Fruit fly (Drosophila melanogaster) whole organism, embryonic: ENCODE results near the gene CG15403.

ENCODE experiments used
- Atf3 ChIP-seq: fragments of 200-800 bp; sonication (Bioruptor generic); optimal IDR thresholded peaks from 3 replicates; lab custom pipeline; 2016; ENCODE audit warnings: missing biosample characterization, missing genetic modification characterization
- BtbVII ChIP-seq: fragments of 200-800 bp; sonication (Bioruptor generic); optimal IDR thresholded peaks from 3 replicates; lab custom pipeline; 2017; ENCODE audit warnings: missing biosample characterization, mild to moderate bottlenecking, missing genetic modification characterization
- CG10462 ChIP-seq: fragments of 200-800 bp; sonication (Bioruptor generic); optimal IDR thresholded peaks from 2 replicates; lab custom pipeline; 2016; ENCODE audit warnings: missing biosample characterization, missing genetic modification characterization
- CG10959 ChIP-seq: fragments of 200-800 bp; sonication (Bioruptor generic); IDR thresholded peaks from 2 replicates; pipeline ENCODE4 v1.3.6; 2022; ENCODE audit warnings: missing biosample characterization, missing genetic modification characterization
- CG11398 ChIP-seq: fragments of 200-800 bp; sonication (Bioruptor generic); optimal IDR thresholded peaks from 2 replicates; lab custom pipeline; 2016; ENCODE audit warnings: missing biosample characterization, missing genetic modification characterization
- CG12104 ChIP-seq: fragments of 200-800 bp; sonication (Bioruptor generic); optimal IDR thresholded peaks from 3 replicates; lab custom pipeline; 2016; ENCODE audit warnings: missing biosample characterization, missing genetic modification characterization
- CG12236 ChIP-seq: fragments of 200-800 bp; sonication (Bioruptor generic); optimal IDR thresholded peaks from 2 replicates; lab custom pipeline; 2016; ENCODE audit warnings: missing biosample characterization, missing genetic modification characterization
- CG13424 ChIP-seq: fragments of 200-800 bp; sonication (Bioruptor generic); optimal IDR thresholded peaks from 2 replicates; lab custom pipeline; 2019; ENCODE audit warnings: missing biosample characterization, mild to moderate bottlenecking, missing genetic modification characterization, moderate library complexity
- CG14441 ChIP-seq: fragments of 200-800 bp; sonication (Bioruptor generic); IDR thresholded peaks from 2 replicates; pipeline ENCODE4 v1.3.6; 2022; ENCODE audit warnings: missing biosample characterization, missing genetic modification characterization
- CG15011 ChIP-seq: fragments of 200-800 bp; sonication (Bioruptor generic); optimal IDR thresholded peaks from 3 replicates; lab custom pipeline; 2018; ENCODE audit warnings: missing biosample characterization, mild to moderate bottlenecking, missing genetic modification characterization
- CG16813 ChIP-seq: fragments of 200-800 bp; sonication (Bioruptor generic); IDR thresholded peaks from 3 replicates; pipeline ENCODE4 v1.3.6; 2022; ENCODE audit warnings: missing biosample characterization, missing genetic modification characterization; ENCODE audit not compliant: partially characterized antibody
- CG16815 ChIP-seq: fragments of 200-800 bp; sonication (Bioruptor generic); optimal IDR thresholded peaks from 3 replicates; lab custom pipeline; 2017; ENCODE audit warnings: missing biosample characterization, mild to moderate bottlenecking, missing genetic modification characterization
- CG17186 ChIP-seq: fragments of 200-800 bp; sonication (Bioruptor generic); optimal IDR thresholded peaks from 3 replicates; lab custom pipeline; 2017; ENCODE audit warnings: missing biosample characterization, missing genetic modification reagents, missing genetic modification characterization
- CG17385 ChIP-seq: fragments of 200-800 bp; sonication (Bioruptor generic); optimal IDR thresholded peaks from 3 replicates; lab custom pipeline; 2018; ENCODE audit warnings: missing biosample characterization, mild to moderate bottlenecking, missing genetic modification characterization
- CG1832 ChIP-seq: fragments of 200-800 bp; sonication (Bioruptor generic); optimal IDR thresholded peaks from 2 replicates; lab custom pipeline; 2017; ENCODE audit warnings: missing biosample characterization, mild to moderate bottlenecking, missing genetic modification characterization, inconsistent platforms
- CG2875 ChIP-seq: fragments of 200-800 bp; sonication (Bioruptor generic); optimal IDR thresholded peaks from 2 replicates; lab custom pipeline; 2017; ENCODE audit warnings: missing biosample characterization, mild to moderate bottlenecking, missing genetic modification characterization, missing genetic modification reagents
- CG34376 ChIP-seq: fragments of 200-800 bp; sonication (Bioruptor generic); optimal IDR thresholded peaks from 2 replicates; lab custom pipeline; 2018; ENCODE audit warnings: missing biosample characterization, mild to moderate bottlenecking, missing genetic modification characterization
- CG34422 ChIP-seq: fragments of 200-800 bp; sonication (Bioruptor generic); IDR thresholded peaks from 3 replicates; pipeline ENCODE4 v1.3.6; 2022; ENCODE audit warnings: missing biosample characterization, missing genetic modification characterization
- CG3838 ChIP-seq: fragments of 200-800 bp; sonication (Bioruptor generic); optimal IDR thresholded peaks from 3 replicates; lab custom pipeline; 2016; ENCODE audit warnings: missing biosample characterization, missing genetic modification characterization
- CG6791 ChIP-seq: fragments of 200-800 bp; sonication (Bioruptor generic); IDR thresholded peaks from 3 replicates; pipeline ENCODE4 v1.3.6; 2022; ENCODE audit warnings: missing biosample characterization, missing genetic modification characterization; ENCODE audit not compliant: partially characterized antibody
- CG7786 ChIP-seq: fragments of 200-800 bp; sonication (Bioruptor generic); optimal IDR thresholded peaks from 2 replicates; lab custom pipeline; 2016; ENCODE audit warnings: missing biosample characterization, missing genetic modification characterization
- CG7963 ChIP-seq: fragments of 200-800 bp; sonication (Bioruptor generic); IDR thresholded peaks from 3 replicates; pipeline ENCODE4 v1.3.6; 2022; ENCODE audit warnings: missing biosample characterization, missing genetic modification characterization; ENCODE audit not compliant: partially characterized antibody
- CG8089 ChIP-seq: fragments of 200-800 bp; sonication (Bioruptor generic); optimal IDR thresholded peaks from 3 replicates; lab custom pipeline; 2016; ENCODE audit warnings: missing biosample characterization, missing genetic modification characterization
- CG9437 ChIP-seq: fragments of 200-800 bp; sonication (Bioruptor generic); optimal IDR thresholded peaks from 2 replicates; lab custom pipeline; 2018; ENCODE audit warnings: missing biosample characterization, mild to moderate bottlenecking, missing genetic modification characterization
- Dll ChIP-seq: fragments of 200-800 bp; sonication (Bioruptor generic); IDR thresholded peaks from 4 replicates; pipeline ENCODE4 v1.3.6; 2022; ENCODE audit warnings: missing biosample characterization, missing genetic modification characterization; ENCODE audit not compliant: partially characterized antibody
- Doc2 ChIP-seq: fragments of 200-800 bp; sonication (Bioruptor generic); IDR thresholded peaks from 2 replicates; pipeline ENCODE4 v1.3.6; 2022; ENCODE audit warnings: missing biosample characterization, missing genetic modification characterization
- Dref ChIP-seq: fragments of 200-800 bp; sonication (Bioruptor generic); IDR thresholded peaks from 2 replicates; pipeline ENCODE4 v1.3.6; 2022; ENCODE audit warnings: missing biosample characterization, missing genetic modification characterization
- E2f1 ChIP-seq: fragments of 200-800 bp; sonication (Bioruptor generic); IDR thresholded peaks from 2 replicates; pipeline ENCODE4 v1.3.6; 2022; ENCODE audit warnings: missing biosample characterization, missing genetic modification characterization
- Fer1 ChIP-seq: fragments of 200-800 bp; sonication (Bioruptor generic); optimal IDR thresholded peaks from 2 replicates; lab custom pipeline; 2017; ENCODE audit warnings: missing biosample characterization, mild to moderate bottlenecking, missing genetic modification characterization
- H2.0 ChIP-seq: fragments of 200-800 bp; sonication (Bioruptor generic); IDR thresholded peaks from 2 replicates; pipeline ENCODE4 v1.3.6; 2022; ENCODE audit warnings: missing biosample characterization, missing genetic modification characterization
- Hand ChIP-seq: fragments of 200-800 bp; sonication (Bioruptor generic); optimal IDR thresholded peaks from 2 replicates; lab custom pipeline; 2017; ENCODE audit warnings: mild to moderate bottlenecking, missing biosample characterization, missing genetic modification reagents, missing genetic modification characterization
- Hsf ChIP-seq: fragments of 200-800 bp; sonication (Bioruptor generic); optimal IDR thresholded peaks from 3 replicates; lab custom pipeline; 2016; ENCODE audit warnings: missing biosample characterization, missing genetic modification characterization
- Stat92E ChIP-seq, 3 experiments: fragments of >200 bp in 2 of 3; fragments of 200-800 bp in 1 of 3; sonication (Bioruptor generic) in 1 of 3; optimal IDR thresholded peaks; 2 replicates each; lab custom pipeline; 2017 to 2019; ENCODE audit warnings: missing biosample characterization in 3 of 3, missing genetic modification characterization in 3 of 3, mild to moderate bottlenecking in 1 of 3, moderate library complexity in 1 of 3
- Xrp1 ChIP-seq: fragments of 200-800 bp; sonication (Bioruptor generic); IDR thresholded peaks from 2 replicates; pipeline ENCODE4 v1.3.6; 2022; ENCODE audit warnings: missing biosample characterization, missing genetic modification characterization
- ap ChIP-seq: fragments of 200-800 bp; sonication (Bioruptor generic); IDR thresholded peaks from 2 replicates; pipeline ENCODE4 v1.3.6; 2022; ENCODE audit warnings: missing biosample characterization, missing genetic modification characterization
- btn ChIP-seq: fragments of 200-800 bp; sonication (Bioruptor generic); optimal IDR thresholded peaks from 2 replicates; lab custom pipeline; 2016; ENCODE audit warnings: missing biosample characterization, missing genetic modification characterization
- eyg ChIP-seq: fragments of 200-800 bp; sonication (Bioruptor generic); optimal IDR thresholded peaks from 3 replicates; lab custom pipeline; 2016; ENCODE audit warnings: missing biosample characterization, missing genetic modification characterization
- fd102C ChIP-seq: fragments of 200-800 bp; sonication (Bioruptor generic); optimal IDR thresholded peaks from 2 replicates; lab custom pipeline; 2018; ENCODE audit warnings: missing biosample characterization, mild to moderate bottlenecking, missing genetic modification characterization, moderate library complexity
- inv ChIP-seq: fragments of 200-800 bp; sonication (Bioruptor generic); IDR thresholded peaks from 2 replicates; pipeline ENCODE4 v1.3.6; 2022; ENCODE audit warnings: missing biosample characterization, missing genetic modification characterization; ENCODE audit not compliant: partially characterized antibody
- lmd ChIP-seq: fragments of 200-800 bp; sonication (Bioruptor generic); IDR thresholded peaks from 2 replicates; pipeline ENCODE4 v1.3.6; 2022; ENCODE audit warnings: missing biosample characterization, missing genetic modification characterization
- nmo ChIP-seq: fragments of 200-800 bp; sonication (Bioruptor generic); optimal IDR thresholded peaks from 2 replicates; lab custom pipeline; 2018; ENCODE audit warnings: missing biosample characterization, mild to moderate bottlenecking, missing genetic modification characterization, moderate library complexity
- pita ChIP-seq: fragments of 200-800 bp; sonication (Bioruptor generic); optimal IDR thresholded peaks from 2 replicates; lab custom pipeline; 2017; ENCODE audit warnings: missing biosample characterization, mild to moderate bottlenecking, missing genetic modification characterization
- row ChIP-seq: fragments of 200-800 bp; sonication (Bioruptor generic); IDR thresholded peaks from 3 replicates; pipeline ENCODE4 v1.3.6; 2022; ENCODE audit warnings: missing biosample characterization, missing genetic modification characterization
- schlank ChIP-seq: fragments of 200-800 bp; sonication (Bioruptor generic); optimal IDR thresholded peaks from 2 replicates; lab custom pipeline; 2018; ENCODE audit warnings: missing biosample characterization, mild to moderate bottlenecking, missing genetic modification characterization
- slp2 ChIP-seq: fragments of 200-800 bp; sonication (Bioruptor generic); optimal IDR thresholded peaks from 2 replicates; lab custom pipeline; 2016; ENCODE audit warnings: missing biosample characterization, missing genetic modification characterization
- sob ChIP-seq: fragments of 200-800 bp; sonication (Bioruptor generic); IDR thresholded peaks from 2 replicates; pipeline ENCODE4 v1.3.6; 2022; ENCODE audit warnings: missing biosample characterization, missing genetic modification characterization
- sr ChIP-seq: fragments of 200-800 bp; sonication (Bioruptor generic); IDR thresholded peaks from 3 replicates; pipeline ENCODE4 v1.3.6; 2022; ENCODE audit warnings: missing biosample characterization, missing genetic modification characterization
- toy ChIP-seq: fragments of 200-800 bp; sonication (Bioruptor generic); IDR thresholded peaks from 2 replicates; pipeline ENCODE4 v1.3.6; 2022; ENCODE audit warnings: missing biosample characterization, missing genetic modification characterization
- trem ChIP-seq: fragments of 200-800 bp; optimal IDR thresholded peaks from 3 replicates; lab custom pipeline; 2019; ENCODE audit warnings: missing biosample characterization, mild to moderate bottlenecking, missing genetic modification characterization, moderate library complexity
- vfl ChIP-seq: fragments of 200-800 bp; sonication (Bioruptor generic); optimal IDR thresholded peaks from 2 replicates; lab custom pipeline; 2016; ENCODE audit warnings: missing biosample characterization, missing genetic modification characterization
- z ChIP-seq: fragments of 200-800 bp; sonication (Bioruptor generic); IDR thresholded peaks from 3 replicates; pipeline ENCODE4 v1.3.6; 2022; ENCODE audit warnings: missing biosample characterization, missing genetic modification characterization

Gene CG15403

DNA sequence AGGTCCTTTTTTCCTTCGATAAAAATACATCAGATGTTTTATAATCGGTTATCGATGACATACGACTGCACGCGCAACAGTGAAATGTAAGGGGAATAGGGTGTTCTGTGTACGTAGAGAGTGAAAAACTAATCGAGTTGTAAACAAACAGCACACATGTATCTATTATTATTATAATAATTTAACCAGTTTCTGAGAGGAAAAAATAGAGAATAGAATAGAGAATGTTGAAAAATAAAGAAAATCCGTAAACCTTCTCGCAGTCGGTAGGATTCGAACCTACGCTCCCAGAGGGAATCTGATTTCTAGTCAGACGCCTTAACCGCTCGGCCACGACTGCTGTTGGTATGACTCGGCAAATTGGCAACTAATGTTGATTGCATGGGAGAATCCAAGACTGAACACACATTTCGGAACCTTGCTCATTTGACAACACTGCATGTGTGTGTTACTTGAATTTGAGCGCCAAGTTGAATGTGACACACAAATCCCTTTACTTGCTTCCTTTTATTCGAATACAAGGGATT is 44.4 kb downstream of the CG15403 start (continued):
- TF ChIP-seq inv (GFP tag; lab: Robert Waterston, UW) (peak; percentile 52; the same call in 1 of the 2 replicates), Hsf (GFP tag; lab: Kevin White, UChicago) (no peak), toy (no peak), Fer1 (GFP tag; lab: Kevin White, UChicago) (peak; percentile 60), Atf3 (GFP tag; lab: Kevin White, UChicago) (no peak), eyg (no peak), Hand (GFP tag; lab: Kevin White, UChicago) (no peak), btn (GFP tag; lab: Kevin White, UChicago) (no peak), Stat92E (GFP tag; optimal IDR thresholded peaks at IDR 0.05; lab: Kevin White, UChicago) (peak in 1 of 3 experiments; percentile 89), CG3838 (GFP tag; lab: Kevin White, UChicago) (no peak), CG12236 (GFP tag; lab: Kevin White, UChicago) (no peak), CG16815 (GFP tag; lab: Kevin White, UChicago) (no peak), trem (tag; lab: Kevin White, UChicago) (peak; percentile 53), CG12104 (GFP tag; lab: Kevin White, UChicago) (no peak), nmo (no peak), CG7963 (GFP tag; lab: Robert Waterston, UW) (peak; percentile 88), CG9437 (GFP tag; lab: Kevin White, UChicago) (no peak), CG34422 (GFP tag; lab: Robert Waterston, UW) (peak; percentile 16; the same call in 1 of the 3 replicates), schlank (tag; lab: Kevin White, UChicago) (no peak), CG11398 (GFP tag; lab: Kevin White, UChicago) (no peak), lmd (GFP tag; lab: Robert Waterston, UW) (no peak), sr (GFP tag; lab: Robert Waterston, UW) (no peak), Dll (GFP tag; lab: Robert Waterston, UW) (peak; percentile 71), CG34376 (GFP tag; lab: Kevin White, UChicago) (peak; percentile 39), BtbVII (GFP tag; lab: Kevin White, UChicago) (peak; percentile 59), CG8089 (no peak), Doc2 (no peak), Xrp1 (GFP tag; lab: Robert Waterston, UW) (0 out of 2 replicates have a peak, but pooled peaks have one; percentile 22), CG16813 (GFP tag; lab: Robert Waterston, UW) (peak; percentile 91), CG2875 (GFP tag; lab: Kevin White, UChicago) (no peak), H2.0 (GFP tag; lab: Robert Waterston, UW) (no peak), CG17186 (peak; percentile 99), Dref (GFP tag; lab: Robert Waterston, UW) (peak; percentile 58), slp2 (no peak), E2f1 (GFP tag; lab: Robert Waterston, UW) (no peak), CG10462 (GFP tag; lab: Kevin White, UChicago) (no peak), CG17385 (GFP tag; lab: Kevin White, UChicago) (peak; percentile 22), CG7786 (GFP tag; lab: Kevin White, UChicago) (no peak), ap (no peak), CG1832 (GFP tag; lab: Kevin White, UChicago) (no peak), z (GFP tag; lab: Robert Waterston, UW) (no peak), CG13424 (tag; lab: Kevin White, UChicago) (no peak), vfl (GFP tag; lab: Kevin White, UChicago) (no peak), CG10959 (GFP tag; lab: Robert Waterston, UW) (no peak), fd102C (GFP tag; lab: Kevin White, UChicago) (peak; percentile 36), pita (GFP tag; lab: Kevin White, UChicago) (no peak), row (GFP tag; lab: Robert Waterston, UW) (no peak), CG6791 (peak; percentile 93), CG15011 (GFP tag; lab: Kevin White, UChicago) (no peak), CG14441 (GFP tag; lab: Robert Waterston, UW) (no peak), sob (GFP tag; lab: Robert Waterston, UW) (no peak)
